Worm (Caenorhabditis elegans): ENCODE measurements around the gene csp-2.

- TF ChIP-seq nhr-25 (tag; optimal IDR thresholded peaks at IDR 0.05) = no peak
- no peak for TF ChIP-seq elt-3 (tag; optimal IDR thresholded peaks at IDR 0.05)
- TF ChIP-seq C34F6.9 (tag; optimal IDR thresholded peaks at IDR 0.05) = no peak
- no peak for TF ChIP-seq elt-1 (tag; optimal IDR thresholded peaks at IDR 0.05)
- TF ChIP-seq zag-1 (tag; optimal IDR thresholded peaks at IDR 0.05) = no peak
- TF ChIP-seq unc-62 (GFP tag; optimal IDR thresholded peaks at IDR 0.05) = no peak
- no peak for TF ChIP-seq Y55F3AM.14 (GFP tag; optimal IDR thresholded peaks at IDR 0.05)
- TF ChIP-seq blmp-1 (tag; optimal IDR thresholded peaks at IDR 0.05; ENCODE audit: insufficient read depth) = no peak
- TF ChIP-seq nhr-12 (tag; optimal IDR thresholded peaks at IDR 0.05) = no peak
- TF ChIP-seq ztf-11 (tag; optimal IDR thresholded peaks at IDR 0.05) = no peak
These were observed 29.8 kb downstream of the csp-2 start, which contains the start of gene ipla-6 for ce11 chrIV:6337353-6337752.
